Fruit fly (Drosophila melanogaster) whole organism, embryonic: ENCODE data around the gene CG7650.

ENCODE experiments used
- CG10462 ChIP-seq: fragments of 200-800 bp; sonication (Bioruptor generic); optimal IDR thresholded peaks from 2 replicates; lab custom pipeline; 2016; ENCODE audit warnings: missing biosample characterization, missing genetic modification characterization
- CG10959 ChIP-seq: fragments of 200-800 bp; sonication (Bioruptor generic); IDR thresholded peaks from 2 replicates; pipeline ENCODE4 v1.3.6; 2022; ENCODE audit warnings: missing biosample characterization, missing genetic modification characterization
- CG10979 ChIP-seq: fragments of 200-800 bp; sonication (Bioruptor generic); optimal IDR thresholded peaks from 2 replicates; lab custom pipeline; 2018; ENCODE audit warnings: missing biosample characterization, mild to moderate bottlenecking, missing genetic modification characterization, moderate library complexity
- CG11398 ChIP-seq: fragments of 200-800 bp; sonication (Bioruptor generic); optimal IDR thresholded peaks from 2 replicates; lab custom pipeline; 2016; ENCODE audit warnings: missing biosample characterization, missing genetic modification characterization
- CG11504 ChIP-seq: fragments of 200-800 bp; sonication (Bioruptor generic); optimal IDR thresholded peaks from 3 replicates; lab custom pipeline; 2019; ENCODE audit warnings: missing biosample characterization, mild to moderate bottlenecking, missing genetic modification characterization, moderate library complexity
- CG11695 ChIP-seq: fragments of 200-800 bp; sonication (Bioruptor generic); IDR thresholded peaks from 3 replicates; pipeline ENCODE4 v1.3.6; 2022; ENCODE audit warnings: missing biosample characterization, missing genetic modification characterization
- CG17829 ChIP-seq: fragments of 200-800 bp; optimal IDR thresholded peaks from 2 replicates; lab custom pipeline; 2019; ENCODE audit warnings: missing biosample characterization, mild to moderate bottlenecking, missing genetic modification characterization, moderate library complexity
- CG30403 ChIP-seq: fragments of 200-800 bp; sonication (Bioruptor generic); optimal IDR thresholded peaks from 3 replicates; lab custom pipeline; 2016; ENCODE audit warnings: missing biosample characterization, missing genetic modification characterization
- CG30431 ChIP-seq: fragments of 200-800 bp; sonication (Bioruptor generic); optimal IDR thresholded peaks from 2 replicates; lab custom pipeline; 2017; ENCODE audit warnings: missing biosample characterization, missing genetic modification characterization
- CG4617 ChIP-seq: fragments of 200-800 bp; sonication (Bioruptor generic); optimal IDR thresholded peaks from 3 replicates; lab custom pipeline; 2016; ENCODE audit warnings: missing biosample characterization, missing genetic modification characterization, borderline replicate concordance
- CG6689 ChIP-seq: fragments of 200-800 bp; sonication (Bioruptor generic); IDR thresholded peaks from 2 replicates; pipeline ENCODE4 v1.3.6; 2022; ENCODE audit warnings: missing biosample characterization, missing genetic modification characterization
- CG8290 ChIP-seq, 3 experiments: fragments of 200-800 bp; sonication (Bioruptor generic); optimal IDR thresholded peaks; 2 replicates each; lab custom pipeline; 2016 to 2019; ENCODE audit warnings: missing biosample characterization in 3 of 3, missing genetic modification characterization in 3 of 3, mild to moderate bottlenecking in 2 of 3, moderate library complexity in 1 of 3
- CG8359 ChIP-seq: fragments of 200-800 bp; sonication (Bioruptor generic); optimal IDR thresholded peaks from 2 replicates; lab custom pipeline; 2017; ENCODE audit warnings: missing biosample characterization, mild to moderate bottlenecking, missing genetic modification characterization, borderline replicate concordance
- CrebB ChIP-seq: fragments of 200-800 bp; sonication (Bioruptor generic); optimal IDR thresholded peaks from 3 replicates; lab custom pipeline; 2018; ENCODE audit warnings: missing biosample characterization, mild to moderate bottlenecking, missing genetic modification characterization
- Dip3 ChIP-seq: fragments of 200-800 bp; sonication (Bioruptor generic); optimal IDR thresholded peaks from 3 replicates; lab custom pipeline; 2016; ENCODE audit warnings: missing biosample characterization, missing genetic modification characterization
- Doc2 ChIP-seq: fragments of 200-800 bp; sonication (Bioruptor generic); IDR thresholded peaks from 2 replicates; pipeline ENCODE4 v1.3.6; 2022; ENCODE audit warnings: missing biosample characterization, missing genetic modification characterization
- Doc3 ChIP-seq: fragments of 200-800 bp; sonication (Bioruptor generic); IDR thresholded peaks from 3 replicates; pipeline ENCODE4 v1.3.6; 2022; ENCODE audit warnings: missing biosample characterization, missing genetic modification characterization; ENCODE audit not compliant: partially characterized antibody
- Dp ChIP-seq: fragments of 200-800 bp; sonication (Bioruptor generic); optimal IDR thresholded peaks from 2 replicates; lab custom pipeline; 2018; ENCODE audit warnings: missing biosample characterization, mild to moderate bottlenecking, missing genetic modification characterization, moderate library complexity
- Fer2 ChIP-seq: fragments of 200-800 bp; sonication (Bioruptor generic); optimal IDR thresholded peaks from 2 replicates; lab custom pipeline; 2018; ENCODE audit warnings: missing biosample characterization, mild to moderate bottlenecking, missing genetic modification characterization, moderate library complexity
- Hr3 ChIP-seq: fragments of 200-800 bp; sonication (Bioruptor generic); optimal IDR thresholded peaks from 3 replicates; lab custom pipeline; 2016; ENCODE audit warnings: missing biosample characterization, missing genetic modification characterization
- Hsf ChIP-seq: fragments of 200-800 bp; sonication (Bioruptor generic); optimal IDR thresholded peaks from 3 replicates; lab custom pipeline; 2016; ENCODE audit warnings: missing biosample characterization, missing genetic modification characterization
- MTF-1 ChIP-seq: fragments of 200-800 bp; sonication (Bioruptor generic); optimal IDR thresholded peaks from 2 replicates; lab custom pipeline; 2018; ENCODE audit warnings: missing biosample characterization, mild to moderate bottlenecking, missing genetic modification characterization, borderline replicate concordance
- Med ChIP-seq: fragments of 200-800 bp; sonication (Bioruptor generic); peaks from one replicate; lab custom pipeline; 2016; ENCODE audit warnings: missing biosample characterization, missing genetic modification characterization, mild to moderate bottlenecking, inconsistent platforms, moderate library complexity
- NC2β ChIP-seq: fragments of 200-800 bp; sonication (Bioruptor generic); optimal IDR thresholded peaks from 2 replicates; lab custom pipeline; 2016; ENCODE audit warnings: missing biosample characterization, missing genetic modification characterization
- Neu2 ChIP-seq: fragments of 200-800 bp; sonication (Bioruptor generic); optimal IDR thresholded peaks from 3 replicates; lab custom pipeline; 2016; ENCODE audit warnings: missing biosample characterization, missing genetic modification characterization, borderline replicate concordance
- Oli ChIP-seq: fragments of 200-800 bp; sonication (Bioruptor generic); optimal IDR thresholded peaks from 2 replicates; lab custom pipeline; 2018; ENCODE audit warnings: missing biosample characterization, mild to moderate bottlenecking, missing genetic modification characterization, moderate library complexity
- Pdp1 ChIP-seq, 2 experiments: fragments of 200-800 bp; sonication (Bioruptor generic); optimal IDR thresholded peaks; 3 replicates each; lab custom pipeline; 2016; ENCODE audit warnings: missing biosample characterization in 2 of 2, missing genetic modification characterization in 2 of 2, mild to moderate bottlenecking in 1 of 2, moderate library complexity in 1 of 2
- Ssrp ChIP-seq: fragments of 200-800 bp; sonication (Bioruptor generic); optimal IDR thresholded peaks from 2 replicates; lab custom pipeline; 2018; ENCODE audit warnings: missing biosample characterization, mild to moderate bottlenecking, missing genetic modification characterization, moderate library complexity
- Stat92E ChIP-seq, 3 experiments: fragments of >200 bp in 2 of 3; fragments of 200-800 bp in 1 of 3; sonication (Bioruptor generic) in 1 of 3; optimal IDR thresholded peaks; 2 replicates each; lab custom pipeline; 2017 to 2019; ENCODE audit warnings: missing biosample characterization in 3 of 3, missing genetic modification characterization in 3 of 3, mild to moderate bottlenecking in 1 of 3, moderate library complexity in 1 of 3
- Vsx1 ChIP-seq: fragments of 200-800 bp; sonication (Bioruptor generic); optimal IDR thresholded peaks from 2 replicates; lab custom pipeline; 2017; ENCODE audit warnings: missing biosample characterization, mild to moderate bottlenecking, missing genetic modification characterization, missing genetic modification reagents
- Xrp1 ChIP-seq: fragments of 200-800 bp; sonication (Bioruptor generic); IDR thresholded peaks from 2 replicates; pipeline ENCODE4 v1.3.6; 2022; ENCODE audit warnings: missing biosample characterization, missing genetic modification characterization
- ap ChIP-seq: fragments of 200-800 bp; sonication (Bioruptor generic); IDR thresholded peaks from 2 replicates; pipeline ENCODE4 v1.3.6; 2022; ENCODE audit warnings: missing biosample characterization, missing genetic modification characterization
- bbx ChIP-seq: fragments of 200-800 bp; sonication (Bioruptor generic); IDR thresholded peaks from 2 replicates; pipeline ENCODE4 v1.3.6; 2022; ENCODE audit warnings: missing biosample characterization, missing genetic modification characterization; ENCODE audit not compliant: partially characterized antibody
- cad ChIP-seq: fragments of >200 bp; optimal IDR thresholded peaks from 2 replicates; lab custom pipeline; 2017; ENCODE audit warnings: missing biosample characterization, missing genetic modification characterization
- cas ChIP-seq: fragments of 200-800 bp; sonication (Bioruptor generic); IDR thresholded peaks from 2 replicates; pipeline ENCODE4 v1.3.6; 2022; ENCODE audit warnings: missing biosample characterization, missing genetic modification characterization
- caup ChIP-seq: fragments of 200-800 bp; sonication (Bioruptor generic); optimal IDR thresholded peaks from 3 replicates; lab custom pipeline; 2017; ENCODE audit warnings: missing biosample characterization, mild to moderate bottlenecking, missing genetic modification characterization, moderate library complexity; ENCODE audit not compliant: severe bottlenecking
- chn ChIP-seq: fragments of 200-800 bp; sonication (Bioruptor generic); optimal IDR thresholded peaks from 2 replicates; lab custom pipeline; 2016; ENCODE audit warnings: missing biosample characterization, missing genetic modification characterization
- cwo ChIP-seq: fragments of 200-800 bp; sonication (Bioruptor generic); optimal IDR thresholded peaks from 3 replicates; lab custom pipeline; 2017; ENCODE audit warnings: missing biosample characterization, missing genetic modification characterization, mild to moderate bottlenecking, moderate library complexity, missing genetic modification reagents
- dan ChIP-seq: fragments of 200-800 bp; sonication (Bioruptor generic); IDR thresholded peaks from 2 replicates; pipeline ENCODE4 v1.3.6; 2022; ENCODE audit warnings: missing biosample characterization, missing genetic modification characterization
- ftz-f1 ChIP-seq: fragments of 200-800 bp; sonication (Bioruptor generic); optimal IDR thresholded peaks from 2 replicates; lab custom pipeline; 2016; ENCODE audit warnings: missing biosample characterization, missing genetic modification characterization
- h ChIP-seq: fragments of >200 bp; optimal IDR thresholded peaks from 2 replicates; lab custom pipeline; 2017
- insv ChIP-seq, 2 experiments: fragments of 200-800 bp; sonication (Bioruptor generic); optimal IDR thresholded peaks; 3 replicates each; lab custom pipeline; 2016 to 2018; ENCODE audit warnings: missing biosample characterization in 2 of 2, missing genetic modification characterization in 2 of 2
- lilli ChIP-seq: fragments of 200-800 bp; sonication (Bioruptor generic); optimal IDR thresholded peaks from 3 replicates; lab custom pipeline; 2016; ENCODE audit warnings: missing biosample characterization, missing genetic modification characterization
- onecut ChIP-seq: fragments of 200-800 bp; sonication (Bioruptor generic); IDR thresholded peaks from 2 replicates; pipeline ENCODE4 v1.3.6; 2022; ENCODE audit warnings: missing biosample characterization, missing genetic modification characterization
- otp ChIP-seq: fragments of 200-800 bp; sonication (Bioruptor generic); IDR thresholded peaks from 3 replicates; pipeline ENCODE4, ENCODE4 v1.3.6; 2022; ENCODE audit warnings: missing biosample characterization, missing genetic modification characterization
- phol ChIP-seq: fragments of 200-800 bp; sonication (Bioruptor generic); optimal IDR thresholded peaks from 3 replicates; lab custom pipeline; 2018; ENCODE audit warnings: missing biosample characterization, mild to moderate bottlenecking, missing genetic modification characterization, moderate library complexity
- ranshi ChIP-seq: fragments of 200-800 bp; sonication (Bioruptor generic); IDR thresholded peaks from 2 replicates; pipeline ENCODE4 v1.3.6; 2022; ENCODE audit warnings: missing biosample characterization, missing genetic modification characterization
- sens ChIP-seq: fragments of 200-800 bp; sonication (Bioruptor generic); peaks from one replicate; lab custom pipeline; 2016; ENCODE audit warnings: missing biosample characterization, missing genetic modification characterization
- unc-4 ChIP-seq: fragments of 200-800 bp; sonication (Bioruptor generic); IDR thresholded peaks from 2 replicates; pipeline ENCODE4 v1.3.6; 2022; ENCODE audit warnings: missing biosample characterization, missing genetic modification characterization; ENCODE audit not compliant: partially characterized antibody
- vnd ChIP-seq: fragments of 200-800 bp; sonication (Bioruptor generic); IDR thresholded peaks from 3 replicates; pipeline ENCODE4 v1.3.6; 2022; ENCODE audit warnings: missing biosample characterization, missing genetic modification characterization; ENCODE audit not compliant: partially characterized antibody
- zen ChIP-seq: fragments of 200-800 bp; sonication (Bioruptor generic); optimal IDR thresholded peaks from 3 replicates; lab custom pipeline; 2018; ENCODE audit warnings: missing biosample characterization, mild to moderate bottlenecking, missing genetic modification characterization, moderate library complexity

CG7650 gene

dm6 chr3L:15639978-15640377 is 29.8 kb upstream of the CG7650 start:
- TF ChIP-seq phol (tag; lab: Kevin White, UChicago) (peak; percentile 13), cas (no peak), Stat92E (GFP tag; optimal IDR thresholded peaks at IDR 0.05; lab: Kevin White, UChicago) (no peak), dan (GFP tag; lab: Robert Waterston, UW) (no peak), Hr3 (GFP tag; lab: Kevin White, UChicago) (no peak), cwo (no peak), zen (tag; lab: Kevin White, UChicago) (no peak), CG30431 (no peak), cad (GFP tag; lab: Kevin White, UChicago) (no peak), Oli (tag; lab: Kevin White, UChicago) (peak; percentile 26), CG11398 (GFP tag; lab: Kevin White, UChicago) (no peak), Fer2 (tag; lab: Kevin White, UChicago) (no peak), insv (GFP tag; optimal IDR thresholded peaks at IDR 0.05; lab: Kevin White, UChicago) (no peak), Med (GFP tag; lab: Kevin White, UChicago) (peak; percentile 31), chn (GFP tag; lab: Kevin White, UChicago) (peak; percentile 9), MTF-1 (GFP tag; lab: Kevin White, UChicago) (no peak), Xrp1 (GFP tag; lab: Robert Waterston, UW) (peak; percentile 62), unc-4 (no peak), Hsf (no peak), CG11504 (tag; lab: Kevin White, UChicago) (peak; percentile 16), Vsx1 (GFP tag; lab: Kevin White, UChicago) (no peak), caup (GFP tag; lab: Kevin White, UChicago) (no peak), CrebB (tag; lab: Kevin White, UChicago) (no peak), onecut (GFP tag; lab: Robert Waterston, UW) (no peak), NC2β (peak; percentile 1), h (lab: Kevin White, UChicago) (no peak), ftz-f1 (GFP tag; lab: Kevin White, UChicago) (no peak), bbx (GFP tag; lab: Robert Waterston, UW) (no peak), ranshi (GFP tag; lab: Robert Waterston, UW) (no peak), Dp (GFP tag; lab: Kevin White, UChicago) (no peak), Ssrp (tag; lab: Kevin White, UChicago) (peak; percentile 11), CG4617 (no peak), CG10462 (GFP tag; lab: Kevin White, UChicago) (no peak), CG30403 (peak; percentile 8), CG6689 (GFP tag; lab: Robert Waterston, UW) (peak; percentile 34; the same call in 1 of the 2 replicates), Neu2 (GFP tag; lab: Kevin White, UChicago) (no peak), Doc3 (GFP tag; lab: Robert Waterston, UW) (no peak), CG11695 (no peak), CG8290 (GFP tag; optimal IDR thresholded peaks at IDR 0.05; lab: Kevin White, UChicago) (no peak), CG8290 (tag; optimal IDR thresholded peaks at IDR 0.05; lab: Kevin White, UChicago) (no peak), Dip3 (GFP tag; lab: Kevin White, UChicago) (no peak), lilli (GFP tag; lab: Kevin White, UChicago) (no peak), vnd (GFP tag; lab: Robert Waterston, UW) (no peak), sens (GFP tag; lab: Kevin White, UChicago) (peak; percentile 36), CG8359 (GFP tag; lab: Kevin White, UChicago) (no peak), otp (GFP tag; lab: Robert Waterston, UW) (no peak), Doc2 (GFP tag; lab: Robert Waterston, UW) (no peak), CG10979 (tag; lab: Kevin White, UChicago) (peak; percentile 26), ap (no peak), Pdp1 (GFP tag; optimal IDR thresholded peaks at IDR 0.05; lab: Kevin White, UChicago) (no peak), CG10959 (GFP tag; lab: Robert Waterston, UW) (no peak), CG17829 (tag; lab: Kevin White, UChicago) (peak; percentile 32)
